Fruit fly (Drosophila melanogaster) whole organism: ENCODE measurements around the gene Bem46.

ENCODE experiments used
- CG8478 ChIP-seq: fragments of >200 bp; optimal IDR thresholded peaks from 2 replicates; lab custom pipeline; 2018; ENCODE audit warnings: inconsistent platforms
- Dll ChIP-seq: fragments of >200 bp; optimal IDR thresholded peaks from 2 replicates; lab custom pipeline; 2017
- EcR ChIP-seq, 2 experiments: fragments of >200 bp; optimal IDR thresholded peaks; 2 replicates each; lab custom pipeline; 2017; ENCODE audit warnings: missing biosample characterization in 2 of 2, missing genetic modification characterization in 2 of 2, missing genetic modification reagents in 2 of 2
- pan ChIP-seq: fragments of >200 bp; optimal IDR thresholded peaks from 2 replicates; lab custom pipeline; 2017
- psq ChIP-seq: fragments of >200 bp; optimal IDR thresholded peaks from 2 replicates; lab custom pipeline; 2017
- usp ChIP-seq: fragments of >200 bp; optimal IDR thresholded peaks from 2 replicates; lab custom pipeline; 2017; ENCODE audit warnings: missing biosample characterization, missing genetic modification characterization, mixed read lengths

The Bem46 gene

DNA sequence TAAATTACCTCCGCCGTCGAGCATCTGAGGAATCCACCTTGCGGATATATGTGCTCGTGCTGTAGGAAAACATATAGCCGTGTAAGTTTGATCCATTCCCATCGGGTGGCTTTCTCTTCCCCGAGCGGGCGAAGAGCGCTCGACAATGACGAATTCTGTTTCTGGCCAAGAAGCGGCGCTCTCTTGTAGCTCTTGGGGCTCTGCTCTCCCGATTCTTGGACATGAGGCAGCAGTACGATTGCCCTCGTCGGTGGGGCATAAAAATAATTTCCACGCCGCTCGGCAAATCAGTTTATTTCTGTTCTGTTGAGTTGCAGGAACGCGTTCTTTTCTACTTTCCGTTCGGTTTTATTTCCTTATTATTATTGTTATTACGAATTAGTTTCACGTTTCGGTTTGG lies 29.1 kb upstream of the Bem46 start:
- no peak for TF ChIP-seq pan (lab: Kevin White, UChicago)
- TF ChIP-seq CG8478 (lab: Kevin White, UChicago), result no peak
- no peak for TF ChIP-seq usp (GFP tag; lab: Kevin White, UChicago)
- no peak for TF ChIP-seq Dll
- TF ChIP-seq psq (lab: Kevin White, UChicago), result no peak
- TF ChIP-seq EcR (GFP tag; optimal IDR thresholded peaks at IDR 0.05; lab: Kevin White, UChicago), result no peak

DNA sequence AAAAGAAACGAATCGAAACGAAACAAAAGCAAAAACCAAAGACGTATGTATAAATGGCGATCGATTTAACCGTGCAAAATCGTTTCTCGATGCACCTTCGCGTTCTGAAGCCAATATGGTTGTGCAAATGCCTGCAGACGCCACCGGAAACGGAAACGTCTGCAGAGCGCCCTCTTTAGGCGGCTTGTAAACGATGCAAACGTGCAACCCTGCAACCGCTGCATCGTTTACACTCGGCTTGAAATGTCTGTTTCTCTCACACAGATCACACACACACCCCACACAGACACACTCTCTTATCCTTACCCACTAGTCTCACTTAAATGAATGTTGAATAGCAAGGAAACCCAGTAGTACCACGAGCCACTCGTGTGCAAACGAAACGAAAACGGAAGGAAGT lies 21.0 kb upstream of the Bem46 start:
- TF ChIP-seq Dll, result no peak
- no peak for TF ChIP-seq usp (GFP tag; lab: Kevin White, UChicago)
- no peak for TF ChIP-seq CG8478 (lab: Kevin White, UChicago)
- no peak for TF ChIP-seq pan (lab: Kevin White, UChicago)
- TF ChIP-seq psq (lab: Kevin White, UChicago), result no peak
- TF ChIP-seq EcR (GFP tag; optimal IDR thresholded peaks at IDR 0.05; lab: Kevin White, UChicago), result no peak

DNA sequence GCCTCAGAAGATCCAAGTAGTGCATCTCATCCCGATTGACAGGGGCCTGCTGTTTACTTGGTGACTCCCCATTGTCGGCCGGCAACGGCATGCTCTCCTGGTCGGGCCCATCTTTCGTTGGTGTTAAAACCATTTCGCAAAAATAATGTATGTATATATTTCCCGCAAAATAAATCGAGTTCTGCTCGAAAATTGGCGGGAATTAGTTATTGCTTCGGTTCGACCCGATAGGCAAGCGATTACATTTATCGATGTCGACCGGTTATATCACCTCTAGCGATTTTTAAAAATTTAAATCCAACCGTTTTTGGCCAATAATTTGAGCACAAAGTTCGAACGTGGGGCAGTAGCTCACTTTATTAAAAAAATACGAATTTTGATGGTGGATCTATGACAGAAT lies 18.5 kb upstream of the Bem46 start, which contains the start of gene Ts:
Gene Ts, minus strand, starts transcription at position 201 of the 400 bp plus-strand sequence.
- TF ChIP-seq usp (GFP tag; lab: Kevin White, UChicago), result no peak
- no peak for TF ChIP-seq pan (lab: Kevin White, UChicago)
- TF ChIP-seq CG8478 (lab: Kevin White, UChicago), result no peak
- TF ChIP-seq EcR (GFP tag; optimal IDR thresholded peaks at IDR 0.05; lab: Kevin White, UChicago), result no peak
- TF ChIP-seq Dll, result no peak
- no peak for TF ChIP-seq psq (lab: Kevin White, UChicago)

DNA sequence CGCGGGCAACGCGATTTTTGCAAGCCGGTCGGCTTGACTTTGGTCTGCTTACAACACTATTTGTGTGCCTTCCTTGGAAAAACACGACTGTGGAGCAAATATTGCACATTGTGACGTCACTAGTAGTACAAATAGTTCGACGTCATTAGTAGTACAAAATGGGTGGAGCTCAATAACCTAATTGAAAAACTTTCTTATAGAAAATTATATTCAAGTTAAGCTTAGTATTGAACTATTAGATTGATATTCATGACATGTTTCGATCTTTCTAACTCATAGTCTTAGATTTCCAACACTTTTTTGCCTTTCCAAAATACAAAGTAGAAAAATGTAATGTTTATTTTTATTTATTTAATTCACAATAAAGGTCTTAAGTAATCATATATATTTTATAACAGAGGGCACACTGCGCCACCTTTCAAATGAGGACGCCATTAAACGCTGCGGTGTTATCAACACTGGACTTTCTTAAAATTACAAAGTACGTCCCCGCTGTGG lies 15.4 kb upstream of the Bem46 start, which contains the start of the genes Rrp1 and gammaTub23C:
Gene Rrp1, minus strand, starts transcription at position 70 of the 498 bp plus-strand sequence.
Gene gammaTub23C, plus strand, starts transcription at position 453 of the 498 bp plus-strand sequence.
- no peak for TF ChIP-seq EcR (GFP tag; optimal IDR thresholded peaks at IDR 0.05; lab: Kevin White, UChicago)
- no peak for TF ChIP-seq psq (lab: Kevin White, UChicago)
- no peak for TF ChIP-seq pan (lab: Kevin White, UChicago)
- no peak for TF ChIP-seq Dll
- TF ChIP-seq CG8478 (lab: Kevin White, UChicago), result no peak
- no peak for TF ChIP-seq usp (GFP tag; lab: Kevin White, UChicago)

DNA sequence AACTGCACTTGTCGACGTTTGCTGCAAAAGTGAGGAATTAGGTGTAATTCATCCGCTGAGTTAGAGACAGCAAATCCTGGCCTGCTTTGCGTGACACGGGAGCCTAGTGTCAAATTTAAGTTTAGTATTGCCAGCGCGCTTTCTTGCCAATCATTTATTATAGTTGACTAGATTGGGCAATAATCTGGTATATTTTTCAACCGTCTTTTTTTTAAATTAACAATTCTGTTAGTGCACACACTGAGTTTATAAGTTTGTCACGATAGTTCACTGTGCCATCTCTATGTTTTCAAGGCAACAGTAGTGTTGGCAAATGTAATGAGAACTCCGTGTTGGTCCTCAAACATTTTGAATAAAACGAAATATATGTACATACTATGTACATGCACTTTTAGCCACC lies 11.1 kb upstream of the Bem46 start, which contains the start of the genes CG9641 and CG3165:
Gene CG9641, minus strand, starts transcription at position 34 of the 400 bp plus-strand sequence.
Gene CG3165, plus strand, starts transcription at position 294 of the 400 bp plus-strand sequence.
- TF ChIP-seq CG8478 (lab: Kevin White, UChicago) (no peak), Dll (no peak), usp (GFP tag; lab: Kevin White, UChicago) (no peak), EcR (GFP tag; optimal IDR thresholded peaks at IDR 0.05; lab: Kevin White, UChicago) (no peak)

DNA sequence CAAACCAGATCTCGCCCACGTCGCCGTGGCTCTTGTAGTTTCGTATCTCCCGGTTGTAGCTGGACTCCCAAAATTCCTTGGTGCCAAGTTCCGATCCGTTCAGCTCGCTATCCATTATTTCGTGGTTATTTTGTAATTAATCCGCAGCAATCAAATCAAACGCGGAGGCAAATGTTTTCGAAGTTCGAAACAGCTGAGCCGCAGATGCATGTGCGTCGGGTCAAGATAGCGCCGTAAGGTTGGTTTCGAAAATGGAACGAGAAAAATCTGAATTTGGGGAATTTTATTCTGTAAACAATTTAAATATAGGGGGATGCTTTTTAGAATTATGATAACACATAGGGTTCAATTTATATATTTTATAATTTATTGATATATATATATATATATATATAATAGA lies 8.8 kb upstream of the Bem46 start, which contains the start of gene CG9643:
Gene CG9643, minus strand, starts transcription at position 198 of the 400 bp plus-strand sequence.
- TF ChIP-seq EcR (GFP tag; optimal IDR thresholded peaks at IDR 0.05; lab: Kevin White, UChicago) (no peak), pan (lab: Kevin White, UChicago) (no peak), psq (lab: Kevin White, UChicago) (no peak), usp (GFP tag; lab: Kevin White, UChicago) (no peak), Dll (no peak), CG8478 (lab: Kevin White, UChicago) (no peak)

DNA sequence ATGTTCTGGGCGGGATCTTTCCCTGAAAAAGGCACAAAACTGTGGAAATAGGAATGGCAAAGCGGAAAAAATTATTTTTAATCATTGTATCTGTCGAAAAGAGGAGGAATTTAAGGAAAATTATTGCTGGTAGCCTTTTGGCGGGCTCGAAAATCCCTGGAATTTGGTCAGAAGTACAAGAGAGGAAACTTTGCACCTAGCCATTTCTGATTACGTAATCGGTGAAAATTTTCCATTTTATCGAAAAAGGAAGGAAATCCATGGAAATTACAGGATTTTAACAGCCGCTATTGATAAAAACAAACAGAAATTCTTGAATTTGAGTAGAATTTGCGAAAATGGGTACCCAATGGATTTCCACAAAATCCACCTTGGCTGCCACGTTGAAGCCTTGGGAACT lies 1.1 kb upstream of the Bem46 start:
- TF ChIP-seq EcR (GFP tag; optimal IDR thresholded peaks at IDR 0.05; lab: Kevin White, UChicago) (no peak), Dll (no peak), psq (lab: Kevin White, UChicago) (no peak), CG8478 (lab: Kevin White, UChicago) (no peak), pan (lab: Kevin White, UChicago) (no peak), usp (GFP tag; lab: Kevin White, UChicago) (no peak)

DNA sequence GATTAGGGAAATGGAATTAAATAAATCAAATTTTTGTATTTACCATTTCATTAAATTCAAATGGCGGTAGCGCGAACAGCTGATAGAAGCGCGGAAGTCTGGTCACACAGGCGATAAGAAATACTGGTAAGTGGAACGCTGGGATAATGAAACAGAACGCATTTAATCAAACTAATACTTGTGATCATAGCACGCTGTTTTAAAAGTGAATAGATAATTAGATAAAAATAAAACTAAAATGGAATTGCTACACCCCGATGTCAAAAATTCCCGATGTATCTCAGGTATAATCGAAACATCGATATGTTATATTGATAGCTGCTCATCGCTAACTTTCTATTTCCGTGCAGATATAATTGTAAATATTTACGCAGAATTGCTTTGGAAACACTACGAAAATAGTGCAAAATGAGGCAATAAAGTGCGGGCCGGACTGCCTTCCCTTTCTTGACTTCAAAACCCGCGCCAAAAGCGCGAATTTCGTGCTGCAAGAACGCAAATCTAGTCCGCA lies 4.8 kb downstream of the Bem46 start, which contains the start of the genes okr and CG3558:
Gene okr, minus strand, starts transcription at position 96 of the 511 bp plus-strand sequence.
Gene CG3558, plus strand, starts transcription at position 207 of the 511 bp plus-strand sequence.
- no peak for TF ChIP-seq Dll
- no peak for TF ChIP-seq psq (lab: Kevin White, UChicago)
- no peak for TF ChIP-seq pan (lab: Kevin White, UChicago)
- TF ChIP-seq EcR (GFP tag; optimal IDR thresholded peaks at IDR 0.05; lab: Kevin White, UChicago), result no peak
- no peak for TF ChIP-seq usp (GFP tag; lab: Kevin White, UChicago)
- TF ChIP-seq CG8478 (lab: Kevin White, UChicago), result no peak

DNA sequence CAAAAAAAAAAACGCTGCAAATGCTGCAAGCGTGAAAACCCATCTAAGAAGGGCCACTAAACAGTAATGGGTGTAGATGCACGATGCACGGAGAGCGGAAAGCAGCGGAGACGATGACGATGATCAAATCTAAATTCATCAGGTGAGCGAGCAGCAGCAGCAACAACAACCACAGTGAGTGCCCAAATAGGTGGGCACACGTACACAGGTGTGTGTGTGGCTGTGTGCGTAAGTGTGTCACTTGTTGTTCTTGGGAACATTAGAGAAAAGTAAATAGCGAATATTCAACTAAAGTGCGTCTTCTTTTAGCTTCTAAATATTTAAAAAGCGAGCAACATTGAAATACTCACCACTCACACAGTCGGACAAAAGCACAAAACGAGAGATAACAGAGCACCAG lies 5.3 kb downstream of the Bem46 start:
- TF ChIP-seq EcR (GFP tag; optimal IDR thresholded peaks at IDR 0.05; lab: Kevin White, UChicago), result no peak
- TF ChIP-seq psq (lab: Kevin White, UChicago), result no peak
- TF ChIP-seq pan (lab: Kevin White, UChicago), result no peak
- peak; percentile 11 for TF ChIP-seq CG8478 (lab: Kevin White, UChicago)

DNA sequence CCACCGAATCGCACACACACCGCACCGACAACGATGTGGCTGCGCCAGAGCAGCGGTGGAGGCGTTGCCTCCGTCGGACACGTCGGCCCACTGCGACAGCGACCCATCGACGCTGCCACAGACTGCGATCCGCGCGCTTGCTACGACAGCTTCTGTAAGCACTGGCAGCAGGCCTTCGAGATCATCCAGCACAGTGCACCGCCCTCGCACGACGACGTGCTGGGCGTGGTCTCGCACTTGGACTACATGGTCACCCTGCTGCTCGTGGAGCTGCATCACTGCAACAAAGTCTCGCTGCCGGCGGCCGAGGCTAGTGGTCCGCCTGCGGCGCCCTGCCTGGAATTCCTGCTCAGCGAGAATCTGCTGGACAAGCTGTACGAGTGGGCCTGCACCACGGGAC lies 5.8 kb downstream of the Bem46 start:
- no peak for TF ChIP-seq pan (lab: Kevin White, UChicago)
- no peak for TF ChIP-seq psq (lab: Kevin White, UChicago)
- no peak for TF ChIP-seq CG8478 (lab: Kevin White, UChicago)
- TF ChIP-seq usp (GFP tag; lab: Kevin White, UChicago), result no peak
- TF ChIP-seq Dll, result no peak
- TF ChIP-seq EcR (GFP tag; optimal IDR thresholded peaks at IDR 0.05; lab: Kevin White, UChicago), result no peak

DNA sequence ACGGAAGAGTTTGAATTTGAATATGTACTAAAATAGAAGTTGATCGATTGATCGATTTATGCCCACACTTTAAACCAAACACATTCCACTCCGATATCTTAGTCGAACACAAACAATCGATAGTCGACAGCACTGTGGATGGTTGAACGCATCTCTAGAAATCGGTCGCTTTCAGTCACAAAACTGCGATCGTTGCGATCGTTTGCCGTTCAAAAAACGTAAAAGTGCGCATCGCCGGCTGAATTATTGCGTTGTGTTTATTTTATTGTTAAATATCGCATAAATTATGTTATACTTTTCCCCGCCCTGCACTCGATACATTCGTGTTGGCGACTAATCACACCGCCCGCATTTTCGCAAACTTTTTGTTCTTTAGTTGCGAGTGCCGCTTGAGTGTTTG lies 11.2 kb downstream of the Bem46 start, which contains the start of gene Ccdc85:
Gene Ccdc85, plus strand, starts transcription at position 174 of the 400 bp plus-strand sequence.
- no peak for TF ChIP-seq usp (GFP tag; lab: Kevin White, UChicago)
- no peak for TF ChIP-seq pan (lab: Kevin White, UChicago)
- no peak for TF ChIP-seq Dll
- TF ChIP-seq EcR (GFP tag; optimal IDR thresholded peaks at IDR 0.05; lab: Kevin White, UChicago), result no peak
- no peak for TF ChIP-seq CG8478 (lab: Kevin White, UChicago)
- no peak for TF ChIP-seq psq (lab: Kevin White, UChicago)
